Worm (Caenorhabditis elegans) whole organism, L1 larva: Measurements from ENCODE around the gene T08B1.4.

Experiments
- ceh-82 ChIP-seq, 3 experiments: fragments of 150-350 bp in 1 of 3; sonication (generic microtip) in 2 of 3; optimal IDR thresholded peaks; 2 replicates each; lab custom pipeline; 2014 to 2017; ENCODE audit warnings: missing biosample characterization in 3 of 3, missing genetic modification characterization in 3 of 3
- egl-27 ChIP-seq, 2 experiments: fragments of 150-350 bp in 1 of 2; sonication (generic microtip); optimal IDR thresholded peaks; 3 replicates each; lab custom pipeline; 2017 to 2018; ENCODE audit warnings: missing biosample characterization in 2 of 2, missing genetic modification characterization in 2 of 2, missing genetic modification reagents in 2 of 2
- fkh-4 ChIP-seq: sonication (generic microtip); optimal IDR thresholded peaks from 2 replicates; lab custom pipeline; 2016; ENCODE audit warnings: missing compliant biosample characterization, missing genetic modification characterization, borderline replicate concordance
- nhr-11 ChIP-seq: fragments of 150-350 bp; optimal IDR thresholded peaks from 2 replicates; lab custom pipeline; 2014; ENCODE audit warnings: missing biosample characterization, missing genetic modification characterization
- snpc-4 ChIP-seq: fragments of 150-350 bp; optimal IDR thresholded peaks from 2 replicates; lab custom pipeline; 2014; ENCODE audit warnings: missing biosample characterization, missing genetic modification characterization
- sox-4 ChIP-seq: sonication (generic microtip); optimal IDR thresholded peaks from 2 replicates; lab custom pipeline; 2016; ENCODE audit warnings: missing genetic modification characterization, missing compliant biosample characterization
- unc-62 ChIP-seq: fragments of 150-350 bp; optimal IDR thresholded peaks from 2 replicates; lab custom pipeline; 2014; ENCODE audit warnings: missing biosample characterization, missing genetic modification reagents, missing genetic modification characterization
- zag-1 ChIP-seq: fragments of 150-350 bp; optimal IDR thresholded peaks from 2 replicates; lab custom pipeline; 2014; ENCODE audit warnings: missing biosample characterization, missing genetic modification characterization
- ztf-11 ChIP-seq, 2 experiments: sonication (generic microtip); optimal IDR thresholded peaks; 2 replicates each; lab custom pipeline; 2016 to 2017; ENCODE audit warnings: missing genetic modification characterization in 2 of 2, missing biosample characterization in 1 of 2, missing compliant biosample characterization in 1 of 2

ce11 chrV:1937963-1938362 is 41.1 kb upstream of the T08B1.4 start, which contains the start of gene glb-25:
- no peak for TF ChIP-seq egl-27 (tag; optimal IDR thresholded peaks at IDR 0.05; lab: Kevin White, UChicago)
- TF ChIP-seq ceh-82 (tag; optimal IDR thresholded peaks at IDR 0.05; lab: Kevin White, UChicago), result no peak
- TF ChIP-seq ztf-11 (tag; optimal IDR thresholded peaks at IDR 0.05; lab: Kevin White, UChicago), result no peak
- no peak for TF ChIP-seq sox-4 (tag; lab: Kevin White, UChicago)
- no peak for TF ChIP-seq unc-62
- no peak for TF ChIP-seq zag-1 (tag; lab: Kevin White, UChicago)
- TF ChIP-seq snpc-4, result no peak
- TF ChIP-seq nhr-11 (tag; lab: Kevin White, UChicago), result no peak
- TF ChIP-seq fkh-4 (tag; lab: Kevin White, UChicago), result no peak
